Worm (Caenorhabditis elegans) whole organism, L4 larva: ENCODE data around the gene npax-4.

Experiments
- ama-1 ChIP-seq: fragments of 150-350 bp; optimal IDR thresholded peaks from 2 replicates; lab custom pipeline; 2014; ENCODE audit warnings: inconsistent platforms, mixed read lengths
- dpl-1 ChIP-seq: fragments of 150-350 bp; optimal IDR thresholded peaks from 2 replicates; lab custom pipeline; 2014; ENCODE audit warnings: missing biosample characterization, missing genetic modification reagents, missing genetic modification characterization
- madf-9 ChIP-seq: fragments of 200-800 bp; sonication (Bioruptor generic); conservative IDR thresholded peaks from 2 replicates; pipeline ENCODE4 v1.3.6; 2022; ENCODE audit warnings: missing genetic modification reagents, missing genetic modification characterization, missing compliant biosample characterization
- mdl-1 ChIP-seq, 2 experiments: fragments of 150-350 bp in 1 of 2; sonication (generic microtip) in 1 of 2; optimal IDR thresholded peaks; 2 replicates each; lab custom pipeline; 2014 to 2017; ENCODE audit warnings: missing biosample characterization in 2 of 2, missing genetic modification characterization in 2 of 2
- mdt-29 ChIP-seq: fragments of 200-800 bp; sonication (Bioruptor generic); IDR thresholded peaks from 2 replicates; pipeline ENCODE4 v1.3.6; 2022; ENCODE audit warnings: missing genetic modification reagents, missing genetic modification characterization, missing compliant biosample characterization
- mxl-2 ChIP-seq: fragments of 200-800 bp; sonication (Bioruptor generic); conservative IDR thresholded peaks from 2 replicates; pipeline ENCODE4 v1.3.6; 2022; ENCODE audit warnings: missing genetic modification reagents, missing genetic modification characterization, missing compliant biosample characterization
- nhr-25 ChIP-seq: sonication (generic microtip); optimal IDR thresholded peaks from 2 replicates; lab custom pipeline; 2017; ENCODE audit warnings: missing genetic modification characterization, mild to moderate bottlenecking, missing compliant biosample characterization, antibody characterized with exemption, moderate library complexity, borderline replicate concordance; ENCODE audit not compliant: insufficient read depth
- nhr-28 ChIP-seq: fragments of 150-350 bp; optimal IDR thresholded peaks from 2 replicates; lab custom pipeline; 2014; ENCODE audit warnings: missing biosample characterization, missing genetic modification characterization
- nhr-77 ChIP-seq: fragments of 150-350 bp; optimal IDR thresholded peaks from 2 replicates; lab custom pipeline; 2014; ENCODE audit warnings: missing biosample characterization, missing genetic modification characterization
- pha-4 ChIP-seq, 2 experiments: fragments of 150-350 bp in 1 of 2; fragments of 200-800 bp in 1 of 2; sonication (Bioruptor generic) in 1 of 2; IDR thresholded peaks in 1 of 2; optimal IDR thresholded peaks in 1 of 2; 2 replicates each; pipeline versions ENCODE4 v1.3.6 to Lab custom; 2014 to 2022; ENCODE audit warnings: missing genetic modification characterization in 2 of 2, missing genetic modification reagents in 2 of 2, missing biosample characterization in 1 of 2, missing compliant biosample characterization in 1 of 2
- snpc-4 ChIP-seq: fragments of 150-350 bp; optimal IDR thresholded peaks from 2 replicates; lab custom pipeline; 2014; ENCODE audit warnings: missing biosample characterization, missing genetic modification characterization
- ztf-7 ChIP-seq: fragments of 150-350 bp; optimal IDR thresholded peaks from 2 replicates; lab custom pipeline; 2014; ENCODE audit warnings: missing biosample characterization, missing genetic modification characterization

ce11 chrIV:8879810-8880209, at the start of gene npax-4:
- TF ChIP-seq snpc-4 (tag; lab: Kevin White, UChicago): no peak
- no peak for TF ChIP-seq pha-4 (GFP tag; IDR thresholded peaks at IDR 0.05; lab: Robert Waterston, UW)
- TF ChIP-seq pha-4 (tag; optimal IDR thresholded peaks at IDR 0.05; lab: Kevin White, UChicago): no peak
- TF ChIP-seq nhr-28 (tag; lab: Kevin White, UChicago): no peak
- TF ChIP-seq mxl-2 (GFP tag; lab: Robert Waterston, UW): no peak
- no peak for TF ChIP-seq ztf-7 (tag; lab: Kevin White, UChicago)
- TF ChIP-seq nhr-25: no peak
- TF ChIP-seq mdt-29 (GFP tag; lab: Robert Waterston, UW): no peak
- TF ChIP-seq ama-1: no peak
- no peak for TF ChIP-seq dpl-1 (GFP tag; lab: Kevin White, UChicago)
- TF ChIP-seq mdl-1 (tag; optimal IDR thresholded peaks at IDR 0.05; lab: Kevin White, UChicago): no peak
- TF ChIP-seq nhr-77 (tag; lab: Kevin White, UChicago): no peak
- no peak for TF ChIP-seq madf-9 (GFP tag; lab: Robert Waterston, UW)
